Worm (Caenorhabditis elegans) whole organism, L4 larva: ENCODE results near the gene M05D6.5.

ENCODE experiments used
- cey-2 ChIP-seq: sonication (generic microtip); optimal IDR thresholded peaks from 3 replicates; lab custom pipeline; 2017; ENCODE audit warnings: missing genetic modification characterization, mild to moderate bottlenecking, missing compliant biosample characterization, antibody characterized with exemption, borderline replicate concordance; ENCODE audit not compliant: insufficient read depth
- fkh-10 ChIP-seq: fragments of 150-350 bp; optimal IDR thresholded peaks from 2 replicates; lab custom pipeline; 2014; ENCODE audit warnings: missing biosample characterization, missing genetic modification reagents, missing genetic modification characterization
- hlh-30 ChIP-seq: sonication (generic microtip); optimal IDR thresholded peaks from 2 replicates; lab custom pipeline; 2017; ENCODE audit warnings: antibody characterized with exemption, mild to moderate bottlenecking, missing genetic modification characterization, missing compliant biosample characterization; ENCODE audit not compliant: insufficient read depth
- nhr-237 ChIP-seq: sonication (generic microtip); optimal IDR thresholded peaks from 2 replicates; lab custom pipeline; 2017; ENCODE audit warnings: missing biosample characterization, missing genetic modification characterization
- snpc-4 ChIP-seq: fragments of 150-350 bp; optimal IDR thresholded peaks from 2 replicates; lab custom pipeline; 2014; ENCODE audit warnings: missing biosample characterization, missing genetic modification characterization

ce11 chrII:8464448-8464898 is 17.5 kb downstream of the M05D6.5 start, which contains the start of gene fars-3:
- TF ChIP-seq cey-2 (tag; lab: Kevin White, UChicago) (no peak), snpc-4 (no peak), fkh-10 (GFP tag; lab: Kevin White, UChicago) (no peak), hlh-30 (tag; lab: Kevin White, UChicago) (no peak), nhr-237 (tag; lab: Kevin White, UChicago) (no peak)
